Worm (Caenorhabditis elegans) whole organism, L3 larva: Measurements from ENCODE around the gene nhr-128.

ENCODE experiments used
- elt-3 ChIP-seq, 3 experiments: fragments of 150-350 bp in 1 of 3; sonication (generic microtip) in 2 of 3; optimal IDR thresholded peaks; 2 replicates in 2 of 3; 4 replicates in 1 of 3; lab custom pipeline; 2014 to 2017; ENCODE audit warnings: missing biosample characterization in 3 of 3, missing genetic modification characterization in 3 of 3
- lin-15B ChIP-seq: fragments of 150-350 bp; optimal IDR thresholded peaks from 2 replicates; lab custom pipeline; 2014; ENCODE audit warnings: missing biosample characterization, missing genetic modification characterization

DNA sequence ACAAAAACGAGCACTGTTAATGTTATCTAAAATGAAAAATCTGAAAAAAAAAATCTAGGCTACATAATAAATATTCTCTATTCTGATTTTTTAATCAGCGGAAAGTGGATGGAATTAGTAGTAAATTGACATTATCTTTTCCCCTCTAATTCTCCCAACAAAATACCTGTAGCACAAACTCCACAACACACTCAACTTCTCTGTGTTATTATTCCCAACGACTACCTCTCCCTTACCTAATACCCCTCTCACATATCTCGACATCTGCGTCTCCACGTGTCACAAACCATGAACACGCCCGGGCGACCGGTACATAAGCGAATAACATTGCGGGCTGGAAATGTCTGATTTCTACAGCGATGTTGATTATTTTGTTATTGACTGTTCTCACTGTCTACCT lies 38.7 kb upstream of the nhr-128 start, which contains the start of gene cyp-33C2:
- no peak for TF ChIP-seq elt-3 (tag; optimal IDR thresholded peaks at IDR 0.05; lab: Kevin White, UChicago)
- TF ChIP-seq lin-15B = no peak
